Fruit fly (Drosophila melanogaster): ENCODE results near the gene CG12011.

The CG12011 gene

DNA sequence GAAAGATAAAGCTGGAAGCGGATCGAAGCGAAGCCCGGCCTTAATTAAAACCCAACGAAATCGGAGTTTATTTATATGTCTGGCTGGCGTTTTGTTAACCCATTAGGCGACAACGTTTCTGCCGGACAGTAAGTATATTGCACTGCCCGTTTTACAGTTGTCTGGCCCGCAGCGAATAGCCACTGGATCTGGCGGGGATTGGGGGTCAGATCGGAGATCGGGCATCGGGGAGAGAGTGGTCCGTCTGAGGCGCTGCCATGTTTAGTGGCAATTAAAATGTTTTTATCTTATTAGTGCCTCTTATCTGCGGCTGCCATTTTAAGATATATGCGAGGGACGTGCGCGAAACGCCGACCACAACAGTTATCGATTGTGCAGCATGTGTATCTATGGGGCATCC lies 14.7 kb downstream of the CG12011 start:
- TF ChIP-seq CG33017 (tag; optimal IDR thresholded peaks at IDR 0.05) (no peak), CG11617 (GFP tag; optimal IDR thresholded peaks at IDR 0.05) (no peak), Hr96 (GFP tag; optimal IDR thresholded peaks at IDR 0.05) (no peak), cnc (optimal IDR thresholded peaks at IDR 0.05) (no peak), toe (GFP tag; optimal IDR thresholded peaks at IDR 0.05) (no peak), Clk (GFP tag; optimal IDR thresholded peaks at IDR 0.05) (no peak), CG14711 (tag; optimal IDR thresholded peaks at IDR 0.05) (no peak), CG12768 (GFP tag; optimal IDR thresholded peaks at IDR 0.05) (no peak), tj (GFP tag; optimal IDR thresholded peaks at IDR 0.05) (no peak), Mnt (GFP tag; optimal IDR thresholded peaks at IDR 0.05) (no peak), CG1620 (GFP tag; optimal IDR thresholded peaks at IDR 0.05) (no peak), CG7045 (GFP tag; optimal IDR thresholded peaks at IDR 0.05) (no peak), pad (GFP tag; optimal IDR thresholded peaks at IDR 0.05) (no peak), cic (GFP tag; optimal IDR thresholded peaks at IDR 0.05) (no peak), CG7101 (tag; optimal IDR thresholded peaks at IDR 0.05) (no peak), ovo (GFP tag; optimal IDR thresholded peaks at IDR 0.05) (no peak)

- TF ChIP-seq CG12768 (GFP tag; optimal IDR thresholded peaks at IDR 0.05) = no peak
- TF ChIP-seq Mnt (GFP tag; optimal IDR thresholded peaks at IDR 0.05) = no peak
- TF ChIP-seq cic (GFP tag; optimal IDR thresholded peaks at IDR 0.05) = no peak
- no peak for TF ChIP-seq Hr96 (GFP tag; optimal IDR thresholded peaks at IDR 0.05)
- TF ChIP-seq bab1 (GFP tag; optimal IDR thresholded peaks at IDR 0.05) = no peak
- TF ChIP-seq pad (GFP tag; optimal IDR thresholded peaks at IDR 0.05) = no peak
- TF ChIP-seq CG7045 (GFP tag; optimal IDR thresholded peaks at IDR 0.05) = no peak
- TF ChIP-seq CG14711 (tag; optimal IDR thresholded peaks at IDR 0.05) = no peak
- TF ChIP-seq Crg-1 (GFP tag; optimal IDR thresholded peaks at IDR 0.05) = no peak
- TF ChIP-seq CG1620 (GFP tag; optimal IDR thresholded peaks at IDR 0.05) = no peak
- no peak for TF ChIP-seq cnc (optimal IDR thresholded peaks at IDR 0.05)
- no peak for TF ChIP-seq CG33017 (tag; optimal IDR thresholded peaks at IDR 0.05)
- no peak for TF ChIP-seq CG7101 (tag; optimal IDR thresholded peaks at IDR 0.05)
- no peak for TF ChIP-seq kay (GFP tag; ENCODE audit: borderline replicate concordance)
- no peak for TF ChIP-seq CG5204 (GFP tag; optimal IDR thresholded peaks at IDR 0.05)
- no peak for TF ChIP-seq Clk (GFP tag; optimal IDR thresholded peaks at IDR 0.05)
- no peak for TF ChIP-seq tj (GFP tag; optimal IDR thresholded peaks at IDR 0.05)
Observed at dm6 chr3L:1710562-1710961, 16.1 kb downstream of the CG12011 start.

DNA sequence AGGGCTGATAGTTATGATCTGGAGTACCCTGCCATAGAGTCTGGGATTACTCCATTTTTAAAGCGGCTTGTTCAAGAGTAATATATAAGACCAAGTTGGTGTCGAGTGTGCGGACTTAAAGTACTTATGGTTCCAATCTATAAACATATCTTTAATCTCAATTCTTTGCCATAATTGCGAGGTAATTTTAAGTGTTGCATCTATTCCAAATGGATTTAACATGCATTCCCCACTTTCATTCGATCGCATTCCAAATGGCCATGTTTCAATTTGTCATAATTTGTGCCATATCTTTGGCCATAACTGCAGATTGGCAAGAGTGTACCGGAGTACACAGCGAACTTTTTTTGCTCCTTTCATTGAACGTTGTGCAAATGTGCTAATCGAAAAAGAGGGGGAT lies 16.8 kb downstream of the CG12011 start:
- TF ChIP-seq bab1 (GFP tag; optimal IDR thresholded peaks at IDR 0.05) (no peak), tj (GFP tag; optimal IDR thresholded peaks at IDR 0.05) (no peak), Hr96 (GFP tag; optimal IDR thresholded peaks at IDR 0.05) (no peak), cic (GFP tag; optimal IDR thresholded peaks at IDR 0.05) (no peak)

DNA sequence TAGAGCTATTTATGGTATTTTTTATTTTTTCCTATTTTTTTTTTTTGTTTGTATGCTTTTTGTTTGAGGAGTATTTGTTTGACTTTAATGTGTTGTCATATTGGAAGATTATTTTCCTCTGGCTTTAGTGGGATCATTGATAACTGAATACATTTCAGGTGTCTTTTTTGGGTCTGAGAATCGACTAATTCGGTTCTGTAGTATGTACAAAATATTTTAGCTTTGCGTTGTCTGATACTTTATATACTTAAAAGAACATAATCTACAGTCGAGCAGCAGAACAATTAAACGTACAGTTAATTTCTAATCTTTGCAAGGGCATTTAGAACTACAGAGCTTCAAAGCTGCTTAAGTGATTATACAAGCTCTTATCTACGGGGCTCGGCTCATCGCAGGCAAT lies 28.6 kb downstream of the CG12011 start, which contains the start of gene CG18171:
CG18171 (minus strand) TSS at position 101 of the 400 bp plus-strand sequence.
- TF ChIP-seq bab1 (GFP tag; optimal IDR thresholded peaks at IDR 0.05) (no peak), ovo (GFP tag; optimal IDR thresholded peaks at IDR 0.05) (no peak), CG12768 (GFP tag; optimal IDR thresholded peaks at IDR 0.05) (no peak), CG7045 (GFP tag; optimal IDR thresholded peaks at IDR 0.05) (no peak), CG7101 (tag; optimal IDR thresholded peaks at IDR 0.05) (no peak), CG11617 (GFP tag; optimal IDR thresholded peaks at IDR 0.05) (no peak), CG1620 (GFP tag; optimal IDR thresholded peaks at IDR 0.05) (no peak), Crg-1 (GFP tag; optimal IDR thresholded peaks at IDR 0.05) (no peak), kay (GFP tag; ENCODE audit: borderline replicate concordance) (no peak), pad (GFP tag; optimal IDR thresholded peaks at IDR 0.05) (no peak), tj (GFP tag; optimal IDR thresholded peaks at IDR 0.05) (no peak)

DNA sequence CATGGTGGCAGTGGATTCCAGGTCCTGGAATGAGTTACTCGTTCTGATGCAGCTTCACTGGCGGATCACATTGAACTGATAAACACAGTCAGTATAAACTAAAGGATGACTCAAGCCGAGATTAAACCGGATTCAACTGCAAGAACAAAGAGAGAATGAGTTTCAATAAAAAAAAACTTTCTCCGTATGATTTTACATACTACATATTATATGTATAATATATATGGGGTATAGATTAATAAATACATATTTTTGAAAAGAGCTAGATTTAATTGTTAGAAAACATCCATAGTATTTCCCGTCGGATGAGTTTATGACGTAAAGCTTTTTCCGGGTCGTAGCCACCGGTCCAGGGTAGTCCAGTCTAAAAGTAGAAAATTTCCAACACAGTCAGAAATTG lies 29.7 kb downstream of the CG12011 start, which contains the start of gene CG12035:
CG12035 (plus strand) TSS at position 301 of the 400 bp plus-strand sequence.
- TF ChIP-seq CG1620 (GFP tag; optimal IDR thresholded peaks at IDR 0.05) = no peak
- no peak for TF ChIP-seq cic (GFP tag; optimal IDR thresholded peaks at IDR 0.05)
- no peak for TF ChIP-seq CG14711 (tag; optimal IDR thresholded peaks at IDR 0.05)
- no peak for TF ChIP-seq Crg-1 (GFP tag; optimal IDR thresholded peaks at IDR 0.05)
- no peak for TF ChIP-seq bab1 (GFP tag; optimal IDR thresholded peaks at IDR 0.05)
- TF ChIP-seq Mnt (GFP tag; optimal IDR thresholded peaks at IDR 0.05) = no peak
- no peak for TF ChIP-seq ovo (GFP tag; optimal IDR thresholded peaks at IDR 0.05)
- TF ChIP-seq CG5204 (GFP tag; optimal IDR thresholded peaks at IDR 0.05) = no peak
- no peak for TF ChIP-seq CG12768 (GFP tag; optimal IDR thresholded peaks at IDR 0.05)
- TF ChIP-seq tj (GFP tag; optimal IDR thresholded peaks at IDR 0.05) = no peak
- no peak for TF ChIP-seq CG7045 (GFP tag; optimal IDR thresholded peaks at IDR 0.05)
- no peak for TF ChIP-seq toe (GFP tag; optimal IDR thresholded peaks at IDR 0.05)
- no peak for TF ChIP-seq Clk (GFP tag; optimal IDR thresholded peaks at IDR 0.05)
- no peak for TF ChIP-seq kay (GFP tag; ENCODE audit: borderline replicate concordance)

DNA sequence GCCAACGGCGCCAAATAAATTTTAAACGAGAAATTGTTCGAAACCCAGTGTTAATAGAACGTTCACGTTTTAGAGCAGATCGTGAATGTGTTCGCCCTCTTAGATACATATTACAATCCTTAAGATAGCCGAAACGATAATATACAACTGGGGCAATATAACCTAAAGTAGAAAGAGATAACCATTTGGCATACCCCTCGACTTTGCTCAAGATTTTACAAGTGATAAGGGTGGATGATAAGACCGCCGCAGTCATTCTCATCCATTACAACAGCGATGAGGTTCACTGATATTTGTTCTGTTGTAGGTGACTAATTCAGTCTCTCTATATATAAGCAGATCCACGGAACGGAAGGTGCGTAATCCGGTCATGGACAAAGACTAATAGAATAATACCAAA lies 32.3 kb downstream of the CG12011 start:
- TF ChIP-seq CG14711 (tag; optimal IDR thresholded peaks at IDR 0.05) = no peak
- TF ChIP-seq cic (GFP tag; optimal IDR thresholded peaks at IDR 0.05) = peak; percentile 48
- no peak for TF ChIP-seq pad (GFP tag; optimal IDR thresholded peaks at IDR 0.05)
- no peak for TF ChIP-seq Crg-1 (GFP tag; optimal IDR thresholded peaks at IDR 0.05)
- no peak for TF ChIP-seq CG33017 (tag; optimal IDR thresholded peaks at IDR 0.05)
- TF ChIP-seq CG5204 (GFP tag; optimal IDR thresholded peaks at IDR 0.05) = no peak
- no peak for TF ChIP-seq bab1 (GFP tag; optimal IDR thresholded peaks at IDR 0.05)
- TF ChIP-seq kay (GFP tag; ENCODE audit: borderline replicate concordance) = peak; percentile 0
- peak; percentile 8 for TF ChIP-seq Mnt (GFP tag; optimal IDR thresholded peaks at IDR 0.05)

DNA sequence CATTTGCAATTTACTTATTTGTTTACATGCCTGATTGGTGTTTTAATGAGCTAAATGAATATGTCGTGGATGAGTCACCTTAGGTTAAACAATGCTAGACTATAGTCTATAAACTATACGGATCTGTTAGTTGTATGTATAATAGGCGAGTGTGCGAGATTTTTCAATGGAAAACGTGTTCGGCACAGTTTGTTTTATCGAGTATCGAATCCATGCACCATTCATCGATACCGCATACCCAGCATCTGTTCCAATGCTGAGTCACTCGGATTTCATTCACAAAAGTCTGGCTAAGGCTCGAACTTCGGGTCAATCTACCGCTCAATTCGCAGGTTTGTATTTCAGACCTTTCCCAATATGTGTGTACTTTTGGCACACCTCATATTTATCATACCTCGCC lies 33.0 kb downstream of the CG12011 start:
- TF ChIP-seq cic (GFP tag; optimal IDR thresholded peaks at IDR 0.05) (no peak), kay (GFP tag; ENCODE audit: borderline replicate concordance) (peak; percentile 86)

Data from whole organism, adult.